Worm (Caenorhabditis elegans) whole organism, mixed stage, embryonic: ENCODE results near the gene frpr-1.

Source experiments
- M03D4.4 ChIP-seq: sonication (generic microtip); optimal IDR thresholded peaks from 2 replicates; lab custom pipeline; 2017; ENCODE audit warnings: mild to moderate bottlenecking, missing genetic modification characterization, missing compliant biosample characterization
- bed-3 ChIP-seq: fragments of 200-800 bp; sonication (Bioruptor generic); optimal IDR thresholded peaks from 3 replicates; lab custom pipeline; 2018; ENCODE audit warnings: mild to moderate bottlenecking, missing genetic modification characterization, moderate library complexity, missing compliant biosample characterization
- blmp-1 ChIP-seq: fragments of 150-350 bp; optimal IDR thresholded peaks from 2 replicates; lab custom pipeline; 2014; ENCODE audit warnings: missing biosample characterization, missing genetic modification characterization
- ceh-43 ChIP-seq: fragments of 200-800 bp; sonication (Bioruptor generic); optimal IDR thresholded peaks from 2 replicates; lab custom pipeline; 2018; ENCODE audit warnings: mild to moderate bottlenecking, missing genetic modification characterization, moderate library complexity, missing compliant biosample characterization
- ces-1 ChIP-seq: fragments of 150-350 bp; optimal IDR thresholded peaks from 2 replicates; lab custom pipeline; 2014; ENCODE audit warnings: missing biosample characterization, missing genetic modification reagents, missing genetic modification characterization
- cnd-1 ChIP-seq: fragments of 200-800 bp; sonication (Bioruptor generic); optimal IDR thresholded peaks from 2 replicates; lab custom pipeline; 2018; ENCODE audit warnings: mild to moderate bottlenecking, missing genetic modification characterization, missing compliant biosample characterization
- drap-1 ChIP-seq: fragments of 200-800 bp; sonication (Bioruptor generic); optimal IDR thresholded peaks from 3 replicates; lab custom pipeline; 2018; ENCODE audit warnings: mild to moderate bottlenecking, missing genetic modification characterization, missing compliant biosample characterization
- elt-1 ChIP-seq: sonication (generic microtip); optimal IDR thresholded peaks from 2 replicates; lab custom pipeline; 2017; ENCODE audit warnings: missing genetic modification characterization, mild to moderate bottlenecking, missing compliant biosample characterization, antibody characterized with exemption, moderate library complexity, borderline replicate concordance; ENCODE audit not compliant: insufficient read depth
- elt-3 ChIP-seq: fragments of 150-350 bp; optimal IDR thresholded peaks from 2 replicates; lab custom pipeline; 2014; ENCODE audit warnings: missing biosample characterization, missing genetic modification characterization
- flh-1 ChIP-seq: fragments of 200-800 bp; sonication (Bioruptor generic); optimal IDR thresholded peaks from 2 replicates; lab custom pipeline; 2018; ENCODE audit warnings: mild to moderate bottlenecking, missing genetic modification characterization, moderate library complexity, missing compliant biosample characterization
- ham-2 ChIP-seq: fragments of 200-800 bp; sonication (Bioruptor generic); optimal IDR thresholded peaks from 2 replicates; lab custom pipeline; 2018; ENCODE audit warnings: mild to moderate bottlenecking, missing genetic modification characterization, missing compliant biosample characterization
- hlh-1 ChIP-seq: fragments of 150-350 bp; optimal IDR thresholded peaks from 2 replicates; lab custom pipeline; 2014; ENCODE audit warnings: missing biosample characterization, missing genetic modification reagents, missing genetic modification characterization
- lin-13 ChIP-seq: fragments of 150-350 bp; optimal IDR thresholded peaks from 2 replicates; lab custom pipeline; 2014; ENCODE audit warnings: missing biosample characterization, missing genetic modification characterization
- lin-32 ChIP-seq: fragments of 200-800 bp; sonication (Bioruptor generic); optimal IDR thresholded peaks from 2 replicates; lab custom pipeline; 2018; ENCODE audit warnings: mild to moderate bottlenecking, missing genetic modification characterization, missing compliant biosample characterization
- lsy-2 ChIP-seq: fragments of 150-350 bp; optimal IDR thresholded peaks from 2 replicates; lab custom pipeline; 2014; ENCODE audit warnings: missing biosample characterization, missing genetic modification characterization
- mab-5 ChIP-seq: fragments of 150-350 bp; optimal IDR thresholded peaks from 2 replicates; lab custom pipeline; 2014; ENCODE audit warnings: missing biosample characterization, missing genetic modification characterization
- mls-2 ChIP-seq: sonication (generic microtip); optimal IDR thresholded peaks from 2 replicates; lab custom pipeline; 2016; ENCODE audit warnings: mild to moderate bottlenecking, missing genetic modification characterization, moderate library complexity, missing compliant biosample characterization
- nhr-2 ChIP-seq: fragments of 150-350 bp; optimal IDR thresholded peaks from 2 replicates; lab custom pipeline; 2014; ENCODE audit warnings: missing biosample characterization, missing genetic modification characterization
- nhr-237 ChIP-seq: fragments of 150-350 bp; optimal IDR thresholded peaks from 2 replicates; lab custom pipeline; 2014; ENCODE audit warnings: missing biosample characterization, missing genetic modification characterization
- nhr-28 ChIP-seq: fragments of 150-350 bp; optimal IDR thresholded peaks from 2 replicates; lab custom pipeline; 2014; ENCODE audit warnings: missing biosample characterization, missing genetic modification characterization
- nhr-76 ChIP-seq: sonication (generic microtip); optimal IDR thresholded peaks from 2 replicates; lab custom pipeline; 2017; ENCODE audit warnings: missing biosample characterization, missing genetic modification characterization
- pha-4 ChIP-seq: fragments of 150-350 bp; optimal IDR thresholded peaks from 2 replicates; lab custom pipeline; 2018; ENCODE audit warnings: missing biosample characterization, missing genetic modification reagents, missing genetic modification characterization
- sem-2 ChIP-seq: fragments of 200-800 bp; sonication (Bioruptor generic); optimal IDR thresholded peaks from 2 replicates; lab custom pipeline; 2018; ENCODE audit warnings: mild to moderate bottlenecking, missing genetic modification characterization, missing compliant biosample characterization
- snpc-4 ChIP-seq: fragments of 150-350 bp; optimal IDR thresholded peaks from 2 replicates; lab custom pipeline; 2014; ENCODE audit warnings: missing biosample characterization, missing genetic modification characterization
- sptf-1 ChIP-seq: sonication (generic microtip); optimal IDR thresholded peaks from 2 replicates; lab custom pipeline; 2017; ENCODE audit warnings: mild to moderate bottlenecking, missing genetic modification characterization, moderate library complexity, missing compliant biosample characterization
- tbx-8 ChIP-seq: fragments of 200-800 bp; sonication (Bioruptor generic); optimal IDR thresholded peaks from 2 replicates; lab custom pipeline; 2018; ENCODE audit warnings: mild to moderate bottlenecking, missing genetic modification characterization, moderate library complexity, missing compliant biosample characterization
- unc-120 ChIP-seq: sonication (generic microtip); optimal IDR thresholded peaks from 2 replicates; lab custom pipeline; 2017; ENCODE audit warnings: missing genetic modification characterization, missing compliant biosample characterization; ENCODE audit not compliant: poor library complexity, severe bottlenecking
- unc-39 ChIP-seq: fragments of 150-350 bp; optimal IDR thresholded peaks from 2 replicates; lab custom pipeline; 2014; ENCODE audit warnings: missing biosample characterization, missing genetic modification characterization
- unc-62 ChIP-seq: fragments of 150-350 bp; optimal IDR thresholded peaks from 2 replicates; lab custom pipeline; 2014; ENCODE audit warnings: missing biosample characterization, missing genetic modification reagents, missing genetic modification characterization
- zip-8 ChIP-seq: fragments of 150-350 bp; optimal IDR thresholded peaks from 2 replicates; lab custom pipeline; 2014; ENCODE audit warnings: missing biosample characterization, missing genetic modification characterization
- ztf-11 ChIP-seq: fragments of 150-350 bp; optimal IDR thresholded peaks from 2 replicates; lab custom pipeline; 2014; ENCODE audit warnings: missing biosample characterization, missing genetic modification characterization

Gene frpr-1

DNA sequence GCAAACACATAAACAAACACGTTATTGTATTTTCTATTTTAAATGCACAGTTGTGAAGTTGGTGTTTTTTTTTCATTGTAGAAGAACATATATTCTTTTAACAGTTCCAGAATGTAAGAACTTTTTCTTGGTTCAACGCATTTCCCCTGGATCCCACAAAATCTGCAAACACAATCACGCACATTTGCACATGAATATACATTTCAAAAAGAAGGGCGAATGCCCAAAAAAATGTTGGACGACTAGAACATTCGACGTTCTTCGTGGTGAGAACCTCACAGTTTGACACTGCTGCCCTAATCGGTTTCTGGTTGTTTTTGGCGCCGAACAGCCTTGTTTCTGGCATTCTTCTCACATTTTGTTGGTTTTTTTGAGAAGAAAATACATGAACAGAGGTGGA lies 19.9 kb downstream of the frpr-1 start:
- TF ChIP-seq blmp-1 (tag; lab: Kevin White, UChicago) (no peak), lsy-2 (tag; lab: Kevin White, UChicago) (no peak), unc-62 (GFP tag; lab: Kevin White, UChicago) (no peak), ham-2 (no peak), nhr-28 (tag; lab: Kevin White, UChicago) (no peak), hlh-1 (tag; lab: Kevin White, UChicago) (no peak), unc-120 (tag; lab: Kevin White, UChicago) (no peak), bed-3 (GFP tag; lab: Kevin White, UChicago) (no peak), lin-13 (tag; lab: Kevin White, UChicago) (no peak), drap-1 (no peak), nhr-76 (tag; lab: Kevin White, UChicago) (no peak), M03D4.4 (tag; lab: Kevin White, UChicago) (no peak), mls-2 (tag; lab: Kevin White, UChicago) (no peak), pha-4 (tag; lab: Kevin White, UChicago) (no peak)

DNA sequence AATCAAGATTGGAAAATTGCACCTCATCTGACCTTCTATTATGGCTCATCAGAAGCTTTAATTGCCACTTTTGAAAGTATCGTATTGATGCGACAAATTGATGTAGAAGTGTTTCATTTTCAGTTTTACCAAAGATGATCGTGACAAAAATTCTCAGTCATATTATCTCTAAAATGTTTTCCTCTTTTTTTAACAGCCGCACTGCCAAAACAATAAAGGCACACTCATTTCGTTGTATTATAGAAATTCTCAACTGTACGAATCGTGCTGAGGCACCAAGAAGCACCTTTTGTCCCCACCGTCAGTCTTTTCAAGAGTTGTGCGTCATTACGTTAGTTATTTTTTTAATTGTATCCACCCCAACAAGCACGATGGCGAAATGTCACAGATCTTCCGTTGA lies 21.5 kb downstream of the frpr-1 start, which contains the start of gene K07E3.9:
Gene K07E3.9, plus strand, starts transcription at position 301 of the 400 bp plus-strand sequence.
- TF ChIP-seq unc-39 (tag; lab: Kevin White, UChicago) = no peak
- TF ChIP-seq flh-1 (GFP tag; lab: Kevin White, UChicago) = no peak
- TF ChIP-seq unc-62 (GFP tag; lab: Kevin White, UChicago) = no peak
- TF ChIP-seq elt-1 (tag; lab: Kevin White, UChicago) = no peak
- no peak for TF ChIP-seq tbx-8 (GFP tag; lab: Kevin White, UChicago)
- no peak for TF ChIP-seq nhr-28 (tag; lab: Kevin White, UChicago)
- no peak for TF ChIP-seq mab-5
- no peak for TF ChIP-seq sptf-1 (tag; lab: Kevin White, UChicago)
- no peak for TF ChIP-seq ham-2

DNA sequence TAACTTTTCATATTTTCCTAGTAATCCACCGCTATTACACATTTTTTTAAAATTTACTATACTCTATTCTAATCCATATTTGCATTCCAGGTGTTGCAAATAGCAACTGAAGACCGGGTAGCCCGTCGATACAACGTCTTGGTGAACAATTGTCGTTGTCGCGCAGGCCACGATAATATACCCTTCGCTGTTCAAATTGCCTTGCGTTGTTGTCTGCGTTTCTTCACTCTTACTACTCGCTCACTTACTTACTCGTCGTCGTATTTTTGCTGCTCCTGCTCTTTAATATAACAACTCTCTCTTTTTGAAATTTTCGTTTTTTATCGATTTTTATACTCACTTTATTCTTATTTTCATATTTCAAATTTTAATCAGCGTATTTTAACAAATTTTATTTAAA lies 25.5 kb downstream of the frpr-1 start, which contains the start of gene K07E3.2:
Gene K07E3.2, plus strand, starts transcription at position 400 of the 400 bp plus-strand sequence.
- peak; percentile 28 for TF ChIP-seq hlh-1 (tag; lab: Kevin White, UChicago)
- TF ChIP-seq elt-1 (tag; lab: Kevin White, UChicago) = no peak
- peak; percentile 5 for TF ChIP-seq ces-1 (GFP tag; lab: Kevin White, UChicago)

DNA sequence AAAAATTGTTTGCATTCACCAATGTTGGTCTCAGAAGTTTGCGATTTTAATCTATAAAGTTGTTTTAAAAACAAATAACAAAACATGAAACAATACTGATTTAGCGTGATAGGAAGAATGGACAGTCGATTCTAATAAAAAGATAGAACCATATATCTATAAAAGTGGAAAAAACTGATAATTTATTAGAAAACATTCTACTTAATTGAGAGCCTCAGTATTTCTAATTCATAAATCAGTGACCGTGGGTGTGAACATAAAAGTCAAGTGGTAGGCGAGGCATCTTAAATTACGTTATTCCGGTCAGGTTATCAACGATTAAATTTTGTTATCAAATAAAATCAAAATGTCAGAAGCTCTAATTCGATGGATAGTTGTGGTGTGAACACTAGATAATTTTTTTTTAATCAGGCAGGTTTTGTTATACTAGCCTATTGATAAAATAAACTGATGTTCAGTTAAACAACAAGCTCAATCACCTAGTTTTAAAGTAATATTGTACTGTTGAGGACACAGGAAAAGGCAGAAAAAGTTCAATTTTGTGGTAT lies 30.6 kb downstream of the frpr-1 start, which contains the start of gene catp-5:
Gene catp-5, minus strand, starts transcription at position 51 of the 548 bp plus-strand sequence.
- TF ChIP-seq snpc-4 (no peak), ztf-11 (no peak), bed-3 (GFP tag; lab: Kevin White, UChicago) (no peak), unc-62 (GFP tag; lab: Kevin White, UChicago) (no peak), ceh-43 (GFP tag; lab: Kevin White, UChicago) (no peak), sem-2 (no peak), hlh-1 (tag; lab: Kevin White, UChicago) (no peak), drap-1 (no peak), nhr-2 (no peak), zip-8 (tag; lab: Kevin White, UChicago) (no peak), blmp-1 (tag; lab: Kevin White, UChicago) (no peak)
- TF ChIP-seq, all 35 proteins: peak for 0

DNA sequence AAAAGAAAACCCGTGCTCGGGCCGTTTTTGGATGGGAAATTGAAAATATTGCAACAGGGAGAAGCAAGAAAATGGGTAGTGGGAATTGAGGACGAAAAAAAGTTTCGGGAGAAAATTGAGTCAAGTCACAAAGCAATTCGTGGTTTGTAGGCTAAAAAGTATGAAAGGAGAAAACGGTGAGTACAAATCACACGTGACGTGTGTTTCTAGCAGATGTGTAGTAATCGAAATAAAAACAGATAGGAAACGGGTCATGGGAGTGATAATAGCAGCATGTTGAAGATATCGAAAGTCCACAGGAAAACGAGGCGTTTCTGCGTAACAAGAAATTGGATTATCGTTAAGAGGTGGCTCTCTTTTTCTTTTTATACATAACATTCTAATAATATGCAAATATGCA lies 39.5 kb downstream of the frpr-1 start:
- TF ChIP-seq ces-1 (GFP tag; lab: Kevin White, UChicago) = peak; percentile 61
- TF ChIP-seq bed-3 (GFP tag; lab: Kevin White, UChicago) = no peak

DNA sequence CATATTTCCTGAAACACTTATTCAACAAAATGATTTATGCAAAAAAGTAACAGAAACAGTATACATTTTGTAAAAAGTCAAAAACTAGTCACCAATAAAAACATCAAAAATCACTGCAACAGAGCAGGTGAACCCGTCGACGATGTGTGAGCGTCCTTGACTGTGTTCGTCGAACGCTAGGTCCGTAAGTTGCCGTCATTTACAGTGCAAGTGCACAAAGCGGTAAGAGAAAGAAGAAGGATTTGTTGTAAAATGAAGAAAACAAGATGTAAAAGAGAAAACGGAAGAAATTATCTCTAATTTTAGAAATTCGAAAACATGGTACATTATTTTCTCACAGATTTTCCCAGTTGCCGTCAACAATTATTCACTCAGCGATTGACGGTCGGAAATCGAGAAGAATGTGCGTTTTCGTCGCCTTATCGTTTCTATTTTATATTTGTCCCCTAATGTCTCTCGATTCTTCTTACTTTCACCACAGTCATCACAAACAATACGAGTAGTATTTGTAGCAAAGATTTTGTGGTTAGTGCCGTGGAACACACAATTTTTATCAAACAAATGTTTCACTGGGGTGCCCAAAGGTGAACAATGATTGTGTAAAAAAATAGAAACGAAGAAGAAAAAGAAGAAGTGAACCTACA lies 40.1 kb downstream of the frpr-1 start:
- no peak for TF ChIP-seq unc-120 (tag; lab: Kevin White, UChicago)
- TF ChIP-seq blmp-1 (tag; lab: Kevin White, UChicago) = no peak
- TF ChIP-seq sem-2 = no peak
- no peak for TF ChIP-seq M03D4.4 (tag; lab: Kevin White, UChicago)
- TF ChIP-seq ceh-43 (GFP tag; lab: Kevin White, UChicago) = no peak
- no peak for TF ChIP-seq sptf-1 (tag; lab: Kevin White, UChicago)
- TF ChIP-seq elt-3 = no peak
- no peak for TF ChIP-seq elt-1 (tag; lab: Kevin White, UChicago)
- TF ChIP-seq lin-32 = no peak
- no peak for TF ChIP-seq zip-8 (tag; lab: Kevin White, UChicago)
- TF ChIP-seq ham-2 = no peak
- TF ChIP-seq nhr-237 = no peak
- no peak for TF ChIP-seq mls-2 (tag; lab: Kevin White, UChicago)
- TF ChIP-seq cnd-1 (tag; lab: Kevin White, UChicago) = no peak
- TF ChIP-seq lin-13 (tag; lab: Kevin White, UChicago) = no peak
- no peak for TF ChIP-seq hlh-1 (tag; lab: Kevin White, UChicago)
